Worm (Caenorhabditis elegans) whole organism, L4/young adult: ENCODE results near the gene T27E9.2.

Source experiments
- W03F9.2 ChIP-seq: fragments of 150-350 bp; optimal IDR thresholded peaks from 2 replicates; lab custom pipeline; 2014; ENCODE audit warnings: missing biosample characterization, missing genetic modification characterization
- dao-5 ChIP-seq: sonication (generic microtip); optimal IDR thresholded peaks from 2 replicates; lab custom pipeline; 2016; ENCODE audit warnings: missing genotype, missing genetic modification characterization, moderate library complexity, missing compliant biosample characterization
- him-1 ChIP-seq: sonication (generic microtip); optimal IDR thresholded peaks from 2 replicates; lab custom pipeline; 2016; ENCODE audit warnings: missing genotype, missing genetic modification reagents, missing genetic modification characterization, missing compliant biosample characterization

T27E9.2 gene

ce11 chrIII:13465918-13466592 lies 3.7 kb upstream of the T27E9.2 start, which contains the start of gene cdk-5:
cdk-5 (minus strand) TSS chrIII:13466342.
- peak; percentile 6 for TF ChIP-seq him-1
- TF ChIP-seq dao-5: no peak
- TF ChIP-seq W03F9.2 (tag; lab: Kevin White, UChicago): peak; percentile 87

- peak; percentile 41 for TF ChIP-seq him-1
- peak; percentile 75 for TF ChIP-seq dao-5
- peak; percentile 40 for TF ChIP-seq W03F9.2 (tag; lab: Kevin White, UChicago)
Observed at ce11 chrIII:13464493-13465362, 2.3 kb upstream of the T27E9.2 start, which contains the start of gene kel-3. kel-3 (plus strand) TSS chrIII:13464820.

- TF ChIP-seq W03F9.2 (tag; lab: Kevin White, UChicago): peak; percentile 88
- TF ChIP-seq dao-5: no peak
- TF ChIP-seq him-1: peak; percentile 38
Observed at ce11 chrIII:13462965-13463783, 790 bp upstream of the T27E9.2 start, which contains the start of gene ant-1.1. ant-1.1 (plus strand) TSS chrIII:13463163.

ce11 chrIII:13461535-13461934 lies 849 bp downstream of the T27E9.2 start:
- TF ChIP-seq W03F9.2 (tag; lab: Kevin White, UChicago) (no peak), him-1 (no peak), dao-5 (no peak)

ce11 chrIII:13458978-13459596 lies 3.3 kb downstream of the T27E9.2 start, which contains the start of gene tag-164:
tag-164 (plus strand) TSS chrIII:13459546.
- no peak for TF ChIP-seq dao-5
- no peak for TF ChIP-seq W03F9.2 (tag; lab: Kevin White, UChicago)
- TF ChIP-seq him-1: no peak

- TF ChIP-seq him-1 (no peak), W03F9.2 (tag; lab: Kevin White, UChicago) (no peak), dao-5 (no peak)
Observed at ce11 chrIII:13457305-13457704, 5.1 kb downstream of the T27E9.2 start.

ce11 chrIII:13455816-13456215 lies 6.6 kb downstream of the T27E9.2 start:
- TF ChIP-seq W03F9.2 (tag; lab: Kevin White, UChicago) (no peak), dao-5 (no peak), him-1 (no peak)

- TF ChIP-seq W03F9.2 (tag; lab: Kevin White, UChicago): no peak
- TF ChIP-seq him-1: no peak
- TF ChIP-seq dao-5: no peak
Observed at ce11 chrIII:13455207-13455606, 7.2 kb downstream of the T27E9.2 start, which contains the start of gene cua-1. cua-1 (minus strand) TSS chrIII:13455307.

- no peak for TF ChIP-seq him-1
- TF ChIP-seq dao-5: no peak
- TF ChIP-seq W03F9.2 (tag; lab: Kevin White, UChicago): no peak
Observed at ce11 chrIII:13452824-13453223, 9.6 kb downstream of the T27E9.2 start.

ce11 chrIII:13439415-13439814 lies 23.0 kb downstream of the T27E9.2 start, which contains the start of gene ciao-2B:
ciao-2B (minus strand) TSS chrIII:13439544.
- TF ChIP-seq dao-5 (no peak), W03F9.2 (tag; lab: Kevin White, UChicago) (no peak), him-1 (no peak)

- TF ChIP-seq dao-5: no peak
- no peak for TF ChIP-seq W03F9.2 (tag; lab: Kevin White, UChicago)
- no peak for TF ChIP-seq him-1
Observed at ce11 chrIII:13436843-13437242, 25.5 kb downstream of the T27E9.2 start, which contains the start of gene F45G2.9. F45G2.9 (minus strand) TSS chrIII:13436943.

ce11 chrIII:13435570-13435969 lies 26.8 kb downstream of the T27E9.2 start, which contains the start of gene F45G2.8:
F45G2.8 (minus strand) TSS chrIII:13435670.
- TF ChIP-seq him-1 (no peak), dao-5 (no peak), W03F9.2 (tag; lab: Kevin White, UChicago) (no peak)

ce11 chrIII:13434404-13434803 lies 28.0 kb downstream of the T27E9.2 start, which contains the start of gene F45G2.7:
F45G2.7 (minus strand) TSS chrIII:13434504.
- no peak for TF ChIP-seq dao-5
- no peak for TF ChIP-seq W03F9.2 (tag; lab: Kevin White, UChicago)
- TF ChIP-seq him-1: no peak
